Worm (Caenorhabditis elegans) whole organism, L3 larva: ENCODE results near the gene mpk-2.

Source experiments
- aly-2 ChIP-seq: fragments of 150-350 bp; optimal IDR thresholded peaks from 2 replicates; lab custom pipeline; 2014; ENCODE audit warnings: missing biosample characterization, missing genetic modification characterization
- egl-27 ChIP-seq: sonication (generic microtip); optimal IDR thresholded peaks from 4 replicates; lab custom pipeline; 2017; ENCODE audit warnings: missing biosample characterization, missing genetic modification reagents, missing genetic modification characterization
- nhr-76 ChIP-seq: fragments of 150-350 bp; sonication (generic microtip); optimal IDR thresholded peaks from 5 replicates; lab custom pipeline; 2014; ENCODE audit warnings: missing biosample characterization, missing genetic modification characterization
- ztf-4 ChIP-seq: fragments of 150-350 bp; optimal IDR thresholded peaks from 2 replicates; lab custom pipeline; 2014; ENCODE audit warnings: missing biosample characterization, missing genetic modification characterization

ce11 chrII:5101701-5102100 lies 2.2 kb upstream of the mpk-2 start, which contains the start of the genes idpb-3 and idpb-1:
- TF ChIP-seq ztf-4 (no peak), egl-27 (tag; lab: Kevin White, UChicago) (no peak), aly-2 (no peak), nhr-76 (tag; lab: Kevin White, UChicago) (no peak)
